Fruit fly (Drosophila melanogaster) S2 (cell line): Measurements from ENCODE around the gene CG33080.
A peak's percentile ranks its signal among the peaks of the same experiment; 100 is the strongest.

Source experiments
- CG8478 ChIP-seq: fragments of >200 bp; optimal IDR thresholded peaks from 2 replicates; lab custom pipeline; 2018
- CTCF ChIP-seq, 2 experiments: fragments of >200 bp; optimal IDR thresholded peaks; 2 replicates each; lab custom pipeline; 2018

DNA sequence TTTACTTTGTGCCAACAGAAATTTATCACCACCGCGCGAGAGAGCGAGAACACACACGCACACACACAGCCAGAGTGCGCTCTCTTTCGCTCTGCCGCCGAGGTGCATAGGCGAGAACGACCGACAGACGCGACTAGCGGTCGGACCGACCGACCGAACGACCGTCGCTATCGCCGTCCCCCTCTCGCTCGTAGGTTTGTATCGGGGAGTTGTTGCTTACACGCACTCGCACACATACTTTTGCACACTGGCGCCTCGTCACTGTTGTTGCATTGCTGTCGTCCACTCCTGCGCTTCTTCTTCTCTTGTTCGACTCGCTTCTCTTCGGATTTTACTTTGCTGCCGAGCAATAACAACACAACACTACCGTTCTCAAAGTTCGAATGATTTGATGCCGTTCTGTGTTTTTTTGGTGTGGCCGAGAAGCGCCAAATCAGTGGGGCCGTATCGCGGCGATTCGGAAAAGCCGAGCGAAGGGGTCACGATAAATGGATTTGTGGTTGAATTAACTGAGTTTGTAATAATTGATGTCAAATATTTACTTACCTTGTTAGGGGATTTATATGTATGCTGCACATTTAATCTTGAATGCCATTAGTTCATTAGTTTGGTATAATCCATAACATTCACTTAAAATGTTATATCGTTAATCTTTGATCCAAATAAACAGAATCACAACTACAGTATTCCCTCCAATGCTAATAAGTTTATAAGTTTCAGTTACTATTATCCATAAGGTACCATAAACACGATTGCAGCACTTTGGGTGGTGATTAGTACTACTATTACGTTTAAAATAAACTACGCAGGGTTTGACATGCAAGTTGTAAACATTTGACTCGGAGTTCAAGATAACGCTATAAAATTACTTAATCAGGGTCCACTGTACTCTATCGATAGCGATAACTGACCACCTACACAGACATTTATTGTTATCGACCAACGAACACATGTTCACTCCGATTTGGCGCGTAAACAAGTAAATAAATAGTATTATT lies 29.6 kb upstream of the CG33080 start, which contains the start of the genes IntS6 and Rtel1:
- TF ChIP-seq CG8478 (lab: Kevin White, UChicago): peak; percentile 13
- peak; percentile 28 to 57 for TF ChIP-seq CTCF (optimal IDR thresholded peaks at IDR 0.05; lab: Kevin White, UChicago)
